Worm (Caenorhabditis elegans) whole organism, late embryonic: ENCODE measurements around the gene F20G2.2.

Experiments used
- F13H6.1 ChIP-seq: sonication (generic microtip); optimal IDR thresholded peaks from 2 replicates; lab custom pipeline; 2016; ENCODE audit warnings: missing genetic modification characterization, missing compliant biosample characterization
- K09A11.1 ChIP-seq: sonication (generic microtip); optimal IDR thresholded peaks from 2 replicates; lab custom pipeline; 2017; ENCODE audit warnings: antibody characterized with exemption, mild to moderate bottlenecking, missing genetic modification characterization, missing compliant biosample characterization; ENCODE audit not compliant: insufficient read depth
- T23F11.4 ChIP-seq: fragments of 200-800 bp; sonication (Bioruptor generic); optimal IDR thresholded peaks from 2 replicates; lab custom pipeline; 2018; ENCODE audit warnings: mild to moderate bottlenecking, missing genetic modification characterization, missing compliant biosample characterization
- ahr-1 ChIP-seq: sonication (generic microtip); optimal IDR thresholded peaks from 2 replicates; lab custom pipeline; 2016; ENCODE audit warnings: missing genetic modification characterization, missing compliant biosample characterization
- ama-1 ChIP-seq: fragments of 150-350 bp; optimal IDR thresholded peaks from 2 replicates; lab custom pipeline; 2014
- ceh-14 ChIP-seq: sonication (generic microtip); optimal IDR thresholded peaks from 2 replicates; lab custom pipeline; 2016; ENCODE audit warnings: missing genotype, missing genetic modification characterization, missing compliant biosample characterization
- ceh-19 ChIP-seq: fragments of 200-800 bp; sonication (Bioruptor generic); optimal IDR thresholded peaks from 2 replicates; lab custom pipeline; 2018; ENCODE audit warnings: mild to moderate bottlenecking, missing genetic modification characterization, missing compliant biosample characterization
- ceh-2 ChIP-seq: sonication (generic microtip); optimal IDR thresholded peaks from 2 replicates; lab custom pipeline; 2016; ENCODE audit warnings: missing genotype, missing genetic modification characterization, missing compliant biosample characterization
- ceh-22 ChIP-seq: sonication (generic microtip); optimal IDR thresholded peaks from 2 replicates; lab custom pipeline; 2017; ENCODE audit warnings: missing biosample characterization, missing genetic modification characterization
- ceh-31 ChIP-seq: sonication (generic microtip); optimal IDR thresholded peaks from 2 replicates; lab custom pipeline; 2016; ENCODE audit warnings: missing genetic modification characterization, missing compliant biosample characterization
- ceh-34 ChIP-seq: sonication (generic microtip); optimal IDR thresholded peaks from 2 replicates; lab custom pipeline; 2016; ENCODE audit warnings: mild to moderate bottlenecking, missing genetic modification characterization, missing compliant biosample characterization
- ceh-48 ChIP-seq: sonication (generic microtip); optimal IDR thresholded peaks from 2 replicates; lab custom pipeline; 2016; ENCODE audit warnings: missing genetic modification characterization, inconsistent platforms, missing compliant biosample characterization
- ceh-6 ChIP-seq: fragments of 200-800 bp; sonication (Bioruptor generic); optimal IDR thresholded peaks from 2 replicates; lab custom pipeline; 2018; ENCODE audit warnings: mild to moderate bottlenecking, missing genetic modification characterization, missing compliant biosample characterization
- ceh-9 ChIP-seq: sonication (generic microtip); optimal IDR thresholded peaks from 2 replicates; lab custom pipeline; 2016; ENCODE audit warnings: mild to moderate bottlenecking, missing genetic modification characterization, inconsistent platforms, missing compliant biosample characterization
- che-1 ChIP-seq: sonication (generic microtip); optimal IDR thresholded peaks from 2 replicates; lab custom pipeline; 2016; ENCODE audit warnings: mild to moderate bottlenecking, missing genetic modification characterization, missing compliant biosample characterization
- dve-1 ChIP-seq: sonication (generic microtip); optimal IDR thresholded peaks from 2 replicates; lab custom pipeline; 2017; ENCODE audit warnings: antibody characterized with exemption, mild to moderate bottlenecking, missing genetic modification characterization, missing compliant biosample characterization
- elt-2 ChIP-seq: sonication (generic microtip); optimal IDR thresholded peaks from 2 replicates; lab custom pipeline; 2016; ENCODE audit warnings: missing genetic modification reagents, missing genetic modification characterization, missing compliant biosample characterization
- ets-4 ChIP-seq: sonication (generic microtip); optimal IDR thresholded peaks from 2 replicates; lab custom pipeline; 2016; ENCODE audit warnings: missing genetic modification characterization, missing compliant biosample characterization
- eyg-1 ChIP-seq: sonication (generic microtip); optimal IDR thresholded peaks from 2 replicates; lab custom pipeline; 2016; ENCODE audit warnings: missing genotype, missing genetic modification characterization, missing compliant biosample characterization
- fkh-10 ChIP-seq: fragments of 150-350 bp; optimal IDR thresholded peaks from 2 replicates; lab custom pipeline; 2014; ENCODE audit warnings: missing biosample characterization, missing genetic modification reagents, missing genetic modification characterization
- fkh-6 ChIP-seq: sonication (generic microtip); optimal IDR thresholded peaks from 2 replicates; lab custom pipeline; 2016; ENCODE audit warnings: missing genetic modification characterization, missing compliant biosample characterization
- hlh-15 ChIP-seq: sonication (generic microtip); optimal IDR thresholded peaks from 2 replicates; lab custom pipeline; 2016; ENCODE audit warnings: missing genetic modification characterization, missing compliant biosample characterization
- hlh-30 ChIP-seq: sonication (generic microtip); optimal IDR thresholded peaks from 2 replicates; lab custom pipeline; 2017; ENCODE audit warnings: antibody characterized with exemption, missing genetic modification characterization, missing compliant biosample characterization; ENCODE audit not compliant: insufficient read depth
- hlh-8 ChIP-seq: sonication (generic microtip); optimal IDR thresholded peaks from 2 replicates; lab custom pipeline; 2016; ENCODE audit warnings: missing genotype, missing genetic modification characterization, missing compliant biosample characterization
- lim-6 ChIP-seq: sonication (generic microtip); optimal IDR thresholded peaks from 2 replicates; lab custom pipeline; 2016; ENCODE audit warnings: missing genetic modification characterization, missing compliant biosample characterization
- madf-2 ChIP-seq: sonication (generic microtip); optimal IDR thresholded peaks from 2 replicates; lab custom pipeline; 2017; ENCODE audit warnings: missing genetic modification characterization, missing compliant biosample characterization
- mec-3 ChIP-seq: sonication (generic microtip); optimal IDR thresholded peaks from 2 replicates; lab custom pipeline; 2016; ENCODE audit warnings: borderline replicate concordance, missing genetic modification characterization, missing compliant biosample characterization
- nhr-11 ChIP-seq: fragments of 150-350 bp; optimal IDR thresholded peaks from 2 replicates; lab custom pipeline; 2014; ENCODE audit warnings: missing biosample characterization, missing genetic modification characterization
- pag-3 ChIP-seq: sonication (generic microtip); optimal IDR thresholded peaks from 2 replicates; lab custom pipeline; 2016; ENCODE audit warnings: missing compliant biosample characterization, missing genetic modification characterization, borderline replicate concordance
- pat-9 ChIP-seq: fragments of 200-800 bp; sonication (Bioruptor generic); optimal IDR thresholded peaks from 2 replicates; lab custom pipeline; 2018; ENCODE audit warnings: mild to moderate bottlenecking, missing genetic modification characterization, moderate library complexity, missing compliant biosample characterization
- pax-1 ChIP-seq: fragments of 150-350 bp; optimal IDR thresholded peaks from 2 replicates; lab custom pipeline; 2014; ENCODE audit warnings: missing biosample characterization, missing genetic modification characterization
- pqm-1 ChIP-seq: sonication (generic microtip); optimal IDR thresholded peaks from 2 replicates; lab custom pipeline; 2016; ENCODE audit warnings: missing genetic modification characterization, missing compliant biosample characterization
- ref-2 ChIP-seq: sonication (generic microtip); optimal IDR thresholded peaks from 2 replicates; lab custom pipeline; 2016; ENCODE audit warnings: missing genetic modification characterization, missing compliant biosample characterization
- rnt-1 ChIP-seq: sonication (generic microtip); optimal IDR thresholded peaks from 2 replicates; lab custom pipeline; 2016; ENCODE audit warnings: missing genetic modification characterization, missing compliant biosample characterization
- sdc-2 ChIP-seq: sonication (generic microtip); optimal IDR thresholded peaks from 2 replicates; lab custom pipeline; 2016; ENCODE audit warnings: missing genotype, missing genetic modification characterization, missing compliant biosample characterization
- sox-2 ChIP-seq: fragments of 200-800 bp; sonication (Bioruptor generic); IDR thresholded peaks from 2 replicates; pipeline ENCODE4 v1.3.6; 2022; ENCODE audit warnings: missing genetic modification reagents, missing genetic modification characterization, missing compliant biosample characterization
- syd-9 ChIP-seq: sonication (generic microtip); optimal IDR thresholded peaks from 2 replicates; lab custom pipeline; 2016; ENCODE audit warnings: mild to moderate bottlenecking, missing genetic modification characterization, moderate library complexity, missing compliant biosample characterization
- tbx-7 ChIP-seq: sonication (generic microtip); optimal IDR thresholded peaks from 2 replicates; lab custom pipeline; 2016; ENCODE audit warnings: missing genotype, missing genetic modification characterization, missing compliant biosample characterization
- ttx-3 ChIP-seq: sonication (generic microtip); optimal IDR thresholded peaks from 2 replicates; lab custom pipeline; 2016; ENCODE audit warnings: missing genetic modification reagents, missing genetic modification characterization, missing compliant biosample characterization
- unc-42 ChIP-seq: sonication (generic microtip); optimal IDR thresholded peaks from 2 replicates; lab custom pipeline; 2016; ENCODE audit warnings: missing genotype, missing genetic modification characterization, missing compliant biosample characterization
- unc-86 ChIP-seq: sonication (generic microtip); optimal IDR thresholded peaks from 2 replicates; lab custom pipeline; 2016; ENCODE audit warnings: missing genetic modification characterization, missing compliant biosample characterization
- zip-5 ChIP-seq: sonication (generic microtip); optimal IDR thresholded peaks from 2 replicates; lab custom pipeline; 2016; ENCODE audit warnings: missing genetic modification characterization, missing compliant biosample characterization

The F20G2.2 gene

DNA sequence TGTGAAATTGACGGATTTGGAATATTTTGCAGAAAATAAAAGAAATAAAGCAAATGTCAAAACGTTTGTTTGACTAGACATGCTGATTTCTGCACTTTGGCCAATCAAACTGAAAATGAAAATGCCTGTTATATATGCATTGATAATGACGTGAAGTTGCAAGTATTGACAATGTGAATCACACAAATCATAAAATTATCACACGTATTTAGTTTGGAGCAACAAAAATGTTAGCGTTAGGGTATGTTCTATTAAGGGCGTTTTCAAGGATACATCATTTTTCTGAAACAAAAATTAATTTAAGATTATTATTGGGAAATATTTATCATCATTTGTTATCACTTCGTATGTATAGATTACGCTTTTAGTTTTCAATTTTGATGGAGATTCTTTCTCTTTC, 4.4 kb downstream of the F20G2.2 start, which contains the start of gene cld-9:
Gene cld-9, minus strand, starts transcription at position 81 of the 400 bp plus-strand sequence.
- TF ChIP-seq sdc-2 (tag; lab: Kevin White, UChicago) (no peak), ceh-19 (GFP tag; lab: Kevin White, UChicago) (no peak), syd-9 (tag; lab: Kevin White, UChicago) (no peak), ahr-1 (tag; lab: Kevin White, UChicago) (no peak), ceh-14 (tag; lab: Kevin White, UChicago) (no peak), F13H6.1 (tag; lab: Kevin White, UChicago) (no peak), ceh-22 (tag; lab: Kevin White, UChicago) (no peak), pat-9 (tag; lab: Kevin White, UChicago) (no peak), ceh-48 (no peak), elt-2 (tag; lab: Kevin White, UChicago) (no peak), dve-1 (tag; lab: Kevin White, UChicago) (no peak), ceh-31 (tag; lab: Kevin White, UChicago) (no peak), T23F11.4 (GFP tag; lab: Kevin White, UChicago) (no peak), nhr-11 (tag; lab: Kevin White, UChicago) (no peak), pag-3 (tag; lab: Kevin White, UChicago) (no peak)

DNA sequence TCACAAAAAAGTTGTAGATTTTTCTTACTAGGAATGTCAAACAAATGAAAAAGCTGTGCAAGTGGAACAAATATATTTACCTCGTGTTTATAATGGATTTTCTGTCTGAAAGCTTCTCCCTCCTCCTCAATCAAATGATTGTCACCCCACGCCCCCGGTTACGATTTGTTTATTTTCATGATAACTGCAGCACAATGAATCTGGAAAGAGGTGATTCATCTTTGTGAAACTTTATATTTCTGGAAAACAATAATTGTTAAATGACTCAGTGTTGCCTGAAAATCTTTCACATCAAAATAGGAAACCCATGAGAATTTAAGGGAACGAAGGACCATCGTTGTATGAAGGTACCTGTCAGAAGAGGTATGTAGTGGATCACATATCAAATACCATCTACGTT, 7.6 kb downstream of the F20G2.2 start, which contains the start of gene F35E12.10:
Gene F35E12.10, minus strand, starts transcription at position 101 of the 400 bp plus-strand sequence.
- TF ChIP-seq pax-1 (tag; lab: Kevin White, UChicago) (no peak), ahr-1 (tag; lab: Kevin White, UChicago) (no peak), eyg-1 (tag; lab: Kevin White, UChicago) (no peak), ceh-9 (tag; lab: Kevin White, UChicago) (no peak), hlh-8 (tag; lab: Kevin White, UChicago) (no peak), dve-1 (tag; lab: Kevin White, UChicago) (no peak), hlh-30 (no peak), ama-1 (no peak), ceh-34 (tag; lab: Kevin White, UChicago) (no peak), tbx-7 (tag; lab: Kevin White, UChicago) (no peak), pag-3 (tag; lab: Kevin White, UChicago) (no peak), ceh-6 (no peak), rnt-1 (tag; lab: Kevin White, UChicago) (no peak), ets-4 (no peak), che-1 (tag; lab: Kevin White, UChicago) (no peak), zip-5 (tag; lab: Kevin White, UChicago) (no peak), fkh-10 (GFP tag; lab: Kevin White, UChicago) (no peak)

ce11 chrV:13744901-13745300, 11.3 kb downstream of the F20G2.2 start, which contains the start of gene F35E12.9:
TSS of gene F35E12.9 (minus strand) at chrV:13745127.
- no peak for TF ChIP-seq madf-2 (tag; lab: Kevin White, UChicago)
- peak; percentile 29 for TF ChIP-seq elt-2 (tag; lab: Kevin White, UChicago)
- no peak for TF ChIP-seq sox-2 (GFP tag; lab: Robert Waterston, UW)
- no peak for TF ChIP-seq ref-2
- TF ChIP-seq unc-86 (tag; lab: Kevin White, UChicago), result no peak
- no peak for TF ChIP-seq ceh-19 (GFP tag; lab: Kevin White, UChicago)
- TF ChIP-seq K09A11.1 (tag; lab: Kevin White, UChicago), result no peak

- TF ChIP-seq ceh-9 (tag; lab: Kevin White, UChicago) (no peak), unc-42 (tag; lab: Kevin White, UChicago) (no peak), nhr-11 (tag; lab: Kevin White, UChicago) (no peak), fkh-6 (tag; lab: Kevin White, UChicago) (no peak), ceh-48 (no peak), ttx-3 (tag; lab: Kevin White, UChicago) (no peak), hlh-8 (tag; lab: Kevin White, UChicago) (no peak), mec-3 (no peak), tbx-7 (tag; lab: Kevin White, UChicago) (no peak), pqm-1 (tag; lab: Kevin White, UChicago) (no peak), ceh-2 (tag; lab: Kevin White, UChicago) (no peak), lim-6 (tag; lab: Kevin White, UChicago) (no peak), ceh-22 (tag; lab: Kevin White, UChicago) (no peak), hlh-15 (tag; lab: Kevin White, UChicago) (no peak), ceh-19 (GFP tag; lab: Kevin White, UChicago) (no peak)
- TF ChIP-seq, all 69 proteins: peak for 0
These were observed 16.3 kb downstream of the F20G2.2 start for ce11 chrV:13739901-13740300.
